Fruit fly (Drosophila melanogaster): Measurements from ENCODE around the gene CG32374.

Gene CG32374

dm6 chr3L:7528380-7529080 is 12.4 kb downstream of the CG32374 start, which contains the start of gene lqf (continued):
- TF ChIP-seq psq (GFP tag; optimal IDR thresholded peaks at IDR 0.05) (peak; percentile 1), CG2712 (tag; optimal IDR thresholded peaks at IDR 0.05) (peak; percentile 48), CG3995 (GFP tag; optimal IDR thresholded peaks at IDR 0.05) (peak; percentile 84), CG2120 (GFP tag; optimal IDR thresholded peaks at IDR 0.05) (peak; percentile 40), danr (GFP tag; IDR thresholded peaks at IDR 0.05) (no peak), CG9817 (tag; optimal IDR thresholded peaks at IDR 0.05) (peak; percentile 60), CG14965 (GFP tag; optimal IDR thresholded peaks at IDR 0.05; ENCODE audit: borderline replicate concordance) (no peak), Sox102F (GFP tag; optimal IDR thresholded peaks at IDR 0.05) (no peak), tin (GFP tag; optimal IDR thresholded peaks at IDR 0.05) (no peak), fd102C (GFP tag; optimal IDR thresholded peaks at IDR 0.05) (no peak), CG13775 (GFP tag; optimal IDR thresholded peaks at IDR 0.05) (peak; percentile 20), trem (tag; optimal IDR thresholded peaks at IDR 0.05) (peak; percentile 5), Stat92E (GFP tag; optimal IDR thresholded peaks at IDR 0.05) (peak in 1 of 3 experiments; percentile 3), sug (tag; optimal IDR thresholded peaks at IDR 0.05) (peak; percentile 33), ham (GFP tag; IDR thresholded peaks at IDR 0.05) (no peak), pb (GFP tag; optimal IDR thresholded peaks at IDR 0.05) (no peak), CG15696 (tag; optimal IDR thresholded peaks at IDR 0.05) (peak; percentile 34), CG16813 (GFP tag; IDR thresholded peaks at IDR 0.05; ENCODE audit: partially characterized antibody) (peak; percentile 93), CG9727 (GFP tag; optimal IDR thresholded peaks at IDR 0.05) (peak; percentile 40), abd-A (tag; optimal IDR thresholded peaks at IDR 0.05) (no peak), hth (optimal IDR thresholded peaks at IDR 0.05) (no peak), ci (GFP tag; IDR thresholded peaks at IDR 0.05) (no peak), Opbp (GFP tag; IDR thresholded peaks at IDR 0.05; ENCODE audit: partially characterized antibody) (peak; percentile 87; the same call in 2 of the 3 replicates), CG6813 (GFP tag; optimal IDR thresholded peaks at IDR 0.05) (no peak), Jarid2 (GFP tag; optimal IDR thresholded peaks at IDR 0.05) (peak; percentile 71), CG15514 (GFP tag; optimal IDR thresholded peaks at IDR 0.05) (peak; percentile 75), gsb-n (tag; optimal IDR thresholded peaks at IDR 0.05) (peak; percentile 13), sima (GFP tag; optimal IDR thresholded peaks at IDR 0.05) (no peak), CG14710 (tag; optimal IDR thresholded peaks at IDR 0.05) (peak; percentile 72), gro (GFP tag; optimal IDR thresholded peaks at IDR 0.05) (no peak), CG34224 (GFP tag; IDR thresholded peaks at IDR 0.05; ENCODE audit: partially characterized antibody) (peak; percentile 68; the same call in 2 of the 3 replicates), TFAM (GFP tag; optimal IDR thresholded peaks at IDR 0.05) (no peak), nmo (GFP tag; optimal IDR thresholded peaks at IDR 0.05) (peak; percentile 59), Fer2 (tag; optimal IDR thresholded peaks at IDR 0.05) (no peak), chinmo (GFP tag; IDR thresholded peaks at IDR 0.05; ENCODE audit: partially characterized antibody) (peak; percentile 74; the same call in 1 of the 4 replicates), Asciz (GFP tag; optimal IDR thresholded peaks at IDR 0.05) (no peak), CG9437 (GFP tag; optimal IDR thresholded peaks at IDR 0.05) (no peak), rib (GFP tag; IDR thresholded peaks at IDR 0.05) (no peak), dm (GFP tag; optimal IDR thresholded peaks at IDR 0.05) (no peak), Xrp1 (GFP tag; IDR thresholded peaks at IDR 0.05) (no peak), nerfin-2 (GFP tag; IDR thresholded peaks at IDR 0.05; ENCODE audit: partially characterized antibody) (peak; percentile 73), cad (GFP tag; optimal IDR thresholded peaks at IDR 0.05) (no peak), CG11504 (tag; optimal IDR thresholded peaks at IDR 0.05) (peak; percentile 37), CG13296 (GFP tag; optimal IDR thresholded peaks at IDR 0.05) (no peak), CG2129 (GFP tag; IDR thresholded peaks at IDR 0.05; ENCODE audit: partially characterized antibody) (peak; percentile 66), Sox100B (GFP tag; optimal IDR thresholded peaks at IDR 0.05) (peak; percentile 9), phol (tag; optimal IDR thresholded peaks at IDR 0.05) (peak; percentile 51), sna (GFP tag; IDR thresholded peaks at IDR 0.05; ENCODE audit: partially characterized antibody) (peak; percentile 83)

Measured in whole organism, embryonic.